Worm (Caenorhabditis elegans) whole organism, mixed stage, embryonic: ENCODE data around the gene selt-1.2.
A peak's percentile ranks its signal among the peaks of the same experiment; 100 is the strongest.

Experiments
- M03D4.4 ChIP-seq: sonication (generic microtip); optimal IDR thresholded peaks from 2 replicates; lab custom pipeline; 2017; ENCODE audit warnings: mild to moderate bottlenecking, missing genetic modification characterization, missing compliant biosample characterization
- bed-3 ChIP-seq: fragments of 200-800 bp; sonication (Bioruptor generic); optimal IDR thresholded peaks from 3 replicates; lab custom pipeline; 2018; ENCODE audit warnings: mild to moderate bottlenecking, missing genetic modification characterization, moderate library complexity, missing compliant biosample characterization
- blmp-1 ChIP-seq: fragments of 150-350 bp; optimal IDR thresholded peaks from 2 replicates; lab custom pipeline; 2014; ENCODE audit warnings: missing biosample characterization, missing genetic modification characterization
- ceh-39 ChIP-seq: fragments of 150-350 bp; optimal IDR thresholded peaks from 2 replicates; lab custom pipeline; 2014; ENCODE audit warnings: missing biosample characterization, missing genetic modification characterization
- ceh-43 ChIP-seq: fragments of 200-800 bp; sonication (Bioruptor generic); optimal IDR thresholded peaks from 2 replicates; lab custom pipeline; 2018; ENCODE audit warnings: mild to moderate bottlenecking, missing genetic modification characterization, moderate library complexity, missing compliant biosample characterization
- ceh-83 ChIP-seq: fragments of 200-800 bp; sonication (Bioruptor generic); optimal IDR thresholded peaks from 2 replicates; lab custom pipeline; 2018; ENCODE audit warnings: mild to moderate bottlenecking, missing genetic modification characterization, missing compliant biosample characterization
- ces-1 ChIP-seq: fragments of 150-350 bp; optimal IDR thresholded peaks from 2 replicates; lab custom pipeline; 2014; ENCODE audit warnings: missing biosample characterization, missing genetic modification reagents, missing genetic modification characterization
- cnd-1 ChIP-seq: fragments of 200-800 bp; sonication (Bioruptor generic); optimal IDR thresholded peaks from 2 replicates; lab custom pipeline; 2018; ENCODE audit warnings: mild to moderate bottlenecking, missing genetic modification characterization, missing compliant biosample characterization
- drap-1 ChIP-seq: fragments of 200-800 bp; sonication (Bioruptor generic); optimal IDR thresholded peaks from 3 replicates; lab custom pipeline; 2018; ENCODE audit warnings: mild to moderate bottlenecking, missing genetic modification characterization, missing compliant biosample characterization
- elt-1 ChIP-seq: sonication (generic microtip); optimal IDR thresholded peaks from 2 replicates; lab custom pipeline; 2017; ENCODE audit warnings: missing genetic modification characterization, mild to moderate bottlenecking, missing compliant biosample characterization, antibody characterized with exemption, moderate library complexity, borderline replicate concordance; ENCODE audit not compliant: insufficient read depth
- elt-3 ChIP-seq: fragments of 150-350 bp; optimal IDR thresholded peaks from 2 replicates; lab custom pipeline; 2014; ENCODE audit warnings: missing biosample characterization, missing genetic modification characterization
- flh-1 ChIP-seq: fragments of 200-800 bp; sonication (Bioruptor generic); optimal IDR thresholded peaks from 2 replicates; lab custom pipeline; 2018; ENCODE audit warnings: mild to moderate bottlenecking, missing genetic modification characterization, moderate library complexity, missing compliant biosample characterization
- ham-2 ChIP-seq: fragments of 200-800 bp; sonication (Bioruptor generic); optimal IDR thresholded peaks from 2 replicates; lab custom pipeline; 2018; ENCODE audit warnings: mild to moderate bottlenecking, missing genetic modification characterization, missing compliant biosample characterization
- hlh-1 ChIP-seq: fragments of 150-350 bp; optimal IDR thresholded peaks from 2 replicates; lab custom pipeline; 2014; ENCODE audit warnings: missing biosample characterization, missing genetic modification reagents, missing genetic modification characterization
- lin-13 ChIP-seq: fragments of 150-350 bp; optimal IDR thresholded peaks from 2 replicates; lab custom pipeline; 2014; ENCODE audit warnings: missing biosample characterization, missing genetic modification characterization
- lin-32 ChIP-seq: fragments of 200-800 bp; sonication (Bioruptor generic); optimal IDR thresholded peaks from 2 replicates; lab custom pipeline; 2018; ENCODE audit warnings: mild to moderate bottlenecking, missing genetic modification characterization, missing compliant biosample characterization
- lsy-2 ChIP-seq: fragments of 150-350 bp; optimal IDR thresholded peaks from 2 replicates; lab custom pipeline; 2014; ENCODE audit warnings: missing biosample characterization, missing genetic modification characterization
- mab-5 ChIP-seq: fragments of 150-350 bp; optimal IDR thresholded peaks from 2 replicates; lab custom pipeline; 2014; ENCODE audit warnings: missing biosample characterization, missing genetic modification characterization
- mep-1 ChIP-seq: fragments of 150-350 bp; optimal IDR thresholded peaks from 2 replicates; lab custom pipeline; 2017; ENCODE audit warnings: missing biosample characterization, missing genetic modification reagents, missing genetic modification characterization, inconsistent platforms
- mls-2 ChIP-seq: sonication (generic microtip); optimal IDR thresholded peaks from 2 replicates; lab custom pipeline; 2016; ENCODE audit warnings: mild to moderate bottlenecking, missing genetic modification characterization, moderate library complexity, missing compliant biosample characterization
- nhr-12 ChIP-seq: fragments of 150-350 bp; optimal IDR thresholded peaks from 2 replicates; lab custom pipeline; 2014; ENCODE audit warnings: missing biosample characterization, missing genetic modification characterization
- nhr-2 ChIP-seq: fragments of 150-350 bp; optimal IDR thresholded peaks from 2 replicates; lab custom pipeline; 2014; ENCODE audit warnings: missing biosample characterization, missing genetic modification characterization
- nhr-237 ChIP-seq: fragments of 150-350 bp; optimal IDR thresholded peaks from 2 replicates; lab custom pipeline; 2014; ENCODE audit warnings: missing biosample characterization, missing genetic modification characterization
- nhr-28 ChIP-seq: fragments of 150-350 bp; optimal IDR thresholded peaks from 2 replicates; lab custom pipeline; 2014; ENCODE audit warnings: missing biosample characterization, missing genetic modification characterization
- nhr-76 ChIP-seq: sonication (generic microtip); optimal IDR thresholded peaks from 2 replicates; lab custom pipeline; 2017; ENCODE audit warnings: missing biosample characterization, missing genetic modification characterization
- pha-4 ChIP-seq: fragments of 150-350 bp; optimal IDR thresholded peaks from 2 replicates; lab custom pipeline; 2018; ENCODE audit warnings: missing biosample characterization, missing genetic modification reagents, missing genetic modification characterization
- sem-2 ChIP-seq: fragments of 200-800 bp; sonication (Bioruptor generic); optimal IDR thresholded peaks from 2 replicates; lab custom pipeline; 2018; ENCODE audit warnings: mild to moderate bottlenecking, missing genetic modification characterization, missing compliant biosample characterization
- snpc-4 ChIP-seq: fragments of 150-350 bp; optimal IDR thresholded peaks from 2 replicates; lab custom pipeline; 2014; ENCODE audit warnings: missing biosample characterization, missing genetic modification characterization
- sptf-1 ChIP-seq: sonication (generic microtip); optimal IDR thresholded peaks from 2 replicates; lab custom pipeline; 2017; ENCODE audit warnings: mild to moderate bottlenecking, missing genetic modification characterization, moderate library complexity, missing compliant biosample characterization
- tbx-8 ChIP-seq: fragments of 200-800 bp; sonication (Bioruptor generic); optimal IDR thresholded peaks from 2 replicates; lab custom pipeline; 2018; ENCODE audit warnings: mild to moderate bottlenecking, missing genetic modification characterization, moderate library complexity, missing compliant biosample characterization
- unc-120 ChIP-seq: sonication (generic microtip); optimal IDR thresholded peaks from 2 replicates; lab custom pipeline; 2017; ENCODE audit warnings: missing genetic modification characterization, missing compliant biosample characterization; ENCODE audit not compliant: poor library complexity, severe bottlenecking
- unc-39 ChIP-seq: fragments of 150-350 bp; optimal IDR thresholded peaks from 2 replicates; lab custom pipeline; 2014; ENCODE audit warnings: missing biosample characterization, missing genetic modification characterization
- unc-62 ChIP-seq: fragments of 150-350 bp; optimal IDR thresholded peaks from 2 replicates; lab custom pipeline; 2014; ENCODE audit warnings: missing biosample characterization, missing genetic modification reagents, missing genetic modification characterization
- zip-8 ChIP-seq: fragments of 150-350 bp; optimal IDR thresholded peaks from 2 replicates; lab custom pipeline; 2014; ENCODE audit warnings: missing biosample characterization, missing genetic modification characterization
- ztf-11 ChIP-seq: fragments of 150-350 bp; optimal IDR thresholded peaks from 2 replicates; lab custom pipeline; 2014; ENCODE audit warnings: missing biosample characterization, missing genetic modification characterization

The selt-1.2 gene

DNA sequence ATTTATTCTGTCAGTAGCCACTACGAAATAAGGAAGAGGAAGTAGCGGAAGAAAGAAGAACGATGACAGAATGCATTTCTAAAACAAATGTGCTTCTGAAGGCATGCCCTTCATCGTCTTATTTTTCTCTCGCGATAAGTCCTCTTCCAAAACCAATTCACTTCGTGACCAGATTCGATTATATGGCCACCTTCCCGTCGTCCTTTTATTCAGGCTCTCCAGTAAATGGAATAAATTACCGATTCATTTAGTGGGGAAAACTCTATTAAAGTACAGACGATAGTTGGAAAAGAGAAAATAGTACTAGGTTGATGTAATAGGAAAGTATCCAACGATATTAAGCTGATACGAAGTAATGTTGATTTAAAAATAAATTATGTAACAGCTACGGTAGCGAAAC, 25.9 kb downstream of the selt-1.2 start:
- TF ChIP-seq ces-1 (GFP tag; lab: Kevin White, UChicago) (peak; percentile 100), lin-32 (GFP tag; lab: Kevin White, UChicago) (no peak)

DNA sequence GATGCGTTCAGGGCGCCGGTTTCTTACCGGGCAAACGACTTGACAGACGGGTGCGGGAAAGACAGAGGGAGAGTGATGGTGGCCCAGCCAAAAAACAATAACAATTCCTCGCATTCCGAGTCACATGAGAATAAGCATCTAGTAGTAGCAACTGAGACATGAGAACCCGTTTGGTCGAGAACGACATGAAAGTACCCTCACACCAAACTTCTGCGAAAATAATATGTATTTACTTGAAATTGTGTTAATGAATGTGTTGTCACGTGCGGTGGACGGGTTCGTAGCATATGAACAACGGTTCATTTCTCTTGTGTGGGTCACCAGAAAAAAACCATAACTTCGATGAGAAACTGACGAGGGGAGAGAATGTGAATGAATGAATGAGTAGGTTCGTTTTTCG, 26.3 kb downstream of the selt-1.2 start:
- TF ChIP-seq cnd-1 (tag; lab: Kevin White, UChicago), result no peak
- TF ChIP-seq zip-8 (tag; lab: Kevin White, UChicago), result no peak
- TF ChIP-seq ceh-83 (GFP tag; lab: Kevin White, UChicago), result no peak
- no peak for TF ChIP-seq flh-1 (GFP tag; lab: Kevin White, UChicago)
- TF ChIP-seq elt-1 (tag; lab: Kevin White, UChicago), result no peak
- no peak for TF ChIP-seq nhr-12 (tag; lab: Kevin White, UChicago)
- TF ChIP-seq sptf-1 (tag; lab: Kevin White, UChicago), result no peak
- no peak for TF ChIP-seq tbx-8
- no peak for TF ChIP-seq mab-5 (tag; lab: Kevin White, UChicago)
- no peak for TF ChIP-seq mls-2
- no peak for TF ChIP-seq hlh-1 (tag; lab: Kevin White, UChicago)
- TF ChIP-seq bed-3 (GFP tag; lab: Kevin White, UChicago), result no peak
- no peak for TF ChIP-seq sem-2 (GFP tag; lab: Kevin White, UChicago)
- TF ChIP-seq lin-32 (GFP tag; lab: Kevin White, UChicago), result no peak
- no peak for TF ChIP-seq ces-1 (GFP tag; lab: Kevin White, UChicago)
- no peak for TF ChIP-seq mep-1 (tag; lab: Kevin White, UChicago)
- no peak for TF ChIP-seq unc-39 (tag; lab: Kevin White, UChicago)
- TF ChIP-seq ceh-39 (tag; lab: Kevin White, UChicago), result no peak
- no peak for TF ChIP-seq nhr-2 (tag; lab: Kevin White, UChicago)

DNA sequence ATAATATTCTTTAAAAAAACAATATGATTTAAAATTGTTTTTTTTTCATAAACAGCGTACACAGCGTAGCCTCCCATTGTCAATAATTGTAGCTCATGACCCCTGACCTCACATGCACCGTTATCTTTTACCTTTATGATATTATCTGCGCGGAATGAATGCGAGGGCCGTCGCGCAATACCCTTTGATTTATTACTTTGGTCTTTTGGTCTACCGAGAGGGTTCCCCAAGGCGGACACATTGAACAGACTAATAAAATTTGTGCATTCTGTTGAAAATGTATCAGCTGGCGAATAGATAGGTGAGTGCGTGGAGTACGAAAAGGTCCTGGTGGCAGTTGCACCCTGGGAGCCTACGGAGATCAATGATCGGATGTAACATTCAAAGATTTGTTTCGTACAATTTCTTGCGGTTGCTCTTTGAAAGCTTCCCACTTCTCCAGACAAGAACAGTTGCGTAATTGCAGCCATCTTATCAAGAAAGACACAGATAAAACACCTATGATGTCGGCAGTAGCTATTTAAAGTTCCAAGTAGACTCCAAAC, 26.8 kb downstream of the selt-1.2 start:
- TF ChIP-seq nhr-28, result no peak
- no peak for TF ChIP-seq ham-2 (GFP tag; lab: Kevin White, UChicago)
- no peak for TF ChIP-seq nhr-12 (tag; lab: Kevin White, UChicago)
- no peak for TF ChIP-seq mep-1 (tag; lab: Kevin White, UChicago)
- TF ChIP-seq ztf-11, result no peak
- TF ChIP-seq elt-3, result no peak
- no peak for TF ChIP-seq snpc-4 (tag; lab: Kevin White, UChicago)
- no peak for TF ChIP-seq bed-3 (GFP tag; lab: Kevin White, UChicago)
- no peak for TF ChIP-seq nhr-76 (tag; lab: Kevin White, UChicago)
- TF ChIP-seq mls-2, result no peak
- TF ChIP-seq unc-62 (GFP tag; lab: Kevin White, UChicago), result peak; percentile 82
- TF ChIP-seq ceh-43 (GFP tag; lab: Kevin White, UChicago), result no peak
- TF ChIP-seq mab-5 (tag; lab: Kevin White, UChicago), result peak; percentile 65
- TF ChIP-seq flh-1 (GFP tag; lab: Kevin White, UChicago), result no peak
- no peak for TF ChIP-seq unc-120 (tag; lab: Kevin White, UChicago)
- no peak for TF ChIP-seq unc-39 (tag; lab: Kevin White, UChicago)
- no peak for TF ChIP-seq ceh-39 (tag; lab: Kevin White, UChicago)
- TF ChIP-seq lin-13 (tag; lab: Kevin White, UChicago), result no peak
- TF ChIP-seq ceh-83 (GFP tag; lab: Kevin White, UChicago), result no peak
- no peak for TF ChIP-seq cnd-1 (tag; lab: Kevin White, UChicago)
- TF ChIP-seq drap-1, result no peak
- peak; percentile 16 for TF ChIP-seq ces-1 (GFP tag; lab: Kevin White, UChicago)
- peak; percentile 79 for TF ChIP-seq nhr-2 (tag; lab: Kevin White, UChicago)
- peak; percentile 68 for TF ChIP-seq elt-1 (tag; lab: Kevin White, UChicago)
- no peak for TF ChIP-seq tbx-8
- TF ChIP-seq lin-32 (GFP tag; lab: Kevin White, UChicago), result no peak
- no peak for TF ChIP-seq sptf-1 (tag; lab: Kevin White, UChicago)
- TF ChIP-seq blmp-1 (tag; lab: Kevin White, UChicago), result no peak
- no peak for TF ChIP-seq zip-8 (tag; lab: Kevin White, UChicago)
- TF ChIP-seq nhr-237 (tag; lab: Kevin White, UChicago), result no peak
- TF ChIP-seq M03D4.4, result no peak
- TF ChIP-seq sem-2 (GFP tag; lab: Kevin White, UChicago), result no peak
- no peak for TF ChIP-seq lsy-2 (tag; lab: Kevin White, UChicago)
- peak; percentile 98 for TF ChIP-seq hlh-1 (tag; lab: Kevin White, UChicago)
- TF ChIP-seq pha-4, result no peak
